Fruit fly (Drosophila melanogaster): ENCODE results near the gene CG17544.
A peak's percentile ranks its signal among the peaks of the same experiment; 100 is the strongest.

The CG17544 gene

DNA sequence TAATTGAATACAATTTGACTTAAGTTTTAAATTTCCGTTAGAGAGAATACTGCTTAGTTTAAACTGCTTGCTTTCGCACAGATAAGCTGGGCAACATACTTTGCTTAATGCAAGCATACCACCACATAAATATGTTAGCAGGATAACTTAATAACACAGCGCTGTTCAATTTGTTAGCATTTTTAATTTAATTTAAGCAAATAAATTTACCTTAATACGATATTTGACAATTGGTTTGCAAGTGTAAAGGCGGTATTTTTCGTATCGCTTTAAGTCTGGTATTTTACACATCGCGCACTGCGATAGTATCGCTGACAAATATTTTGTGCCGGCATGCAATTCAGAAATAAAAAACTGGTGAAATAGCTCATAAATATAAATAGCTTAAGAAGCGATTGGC, 32.0 kb upstream of the CG17544 start, which contains the start of gene RtcB (continued):
- TF ChIP-seq cwo (GFP tag; optimal IDR thresholded peaks at IDR 0.05) (no peak), Hr39 (optimal IDR thresholded peaks at IDR 0.05) (no peak), Tbp (GFP tag; optimal IDR thresholded peaks at IDR 0.05) (no peak), crp (GFP tag; optimal IDR thresholded peaks at IDR 0.05) (peak in 1 of 2 experiments; percentile 66), dysf (GFP tag; IDR thresholded peaks at IDR 0.05) (no peak), E2f2 (GFP tag; IDR thresholded peaks at IDR 0.05) (peak; percentile 74), sisA (GFP tag; IDR thresholded peaks at IDR 0.05) (peak; percentile 24; the same call in 1 of the 2 replicates), sens (GFP tag) (peak; percentile 38), Dbx (GFP tag; IDR thresholded peaks at IDR 0.05) (0 out of 3 replicates have a peak, but pooled peaks have one; percentile 33), Deaf1 (tag; optimal IDR thresholded peaks at IDR 0.05) (no peak), Dp (GFP tag; optimal IDR thresholded peaks at IDR 0.05) (peak; percentile 67), CG14860 (GFP tag; IDR thresholded peaks at IDR 0.05; ENCODE audit: partially characterized antibody) (peak; percentile 95), CG32532 (GFP tag; IDR thresholded peaks at IDR 0.05) (0 out of 2 replicates have a peak, but pooled peaks have one; percentile 21), Chrac-16 (GFP tag; optimal IDR thresholded peaks at IDR 0.05) (no peak), Myb (GFP tag; optimal IDR thresholded peaks at IDR 0.05) (peak; percentile 99), hkb (optimal IDR thresholded peaks at IDR 0.05) (peak; percentile 1), hkb (GFP tag; IDR thresholded peaks at IDR 0.05) (no peak), CG33557 (GFP tag; optimal IDR thresholded peaks at IDR 0.05) (no peak), Dek (tag; optimal IDR thresholded peaks at IDR 0.05) (peak; percentile 16), CG1024 (GFP tag; IDR thresholded peaks at IDR 0.05) (no peak), inv (GFP tag; IDR thresholded peaks at IDR 0.05; ENCODE audit: partially characterized antibody) (peak; percentile 96), CG7839 (tag; optimal IDR thresholded peaks at IDR 0.05) (peak; percentile 19), peb (GFP tag; IDR thresholded peaks at IDR 0.05) (no peak), sd (tag; optimal IDR thresholded peaks at IDR 0.05) (peak; percentile 71), ato (GFP tag; IDR thresholded peaks at IDR 0.05; ENCODE audit: partially characterized antibody) (peak; percentile 89), CG2116 (GFP tag; optimal IDR thresholded peaks at IDR 0.05) (peak; percentile 64), CG4617 (GFP tag; optimal IDR thresholded peaks at IDR 0.05; ENCODE audit: borderline replicate concordance) (peak; percentile 40), CG14965 (GFP tag; optimal IDR thresholded peaks at IDR 0.05; ENCODE audit: borderline replicate concordance) (no peak), Asciz (GFP tag; optimal IDR thresholded peaks at IDR 0.05) (no peak), vnd (GFP tag; IDR thresholded peaks at IDR 0.05; ENCODE audit: partially characterized antibody) (peak; percentile 97), Gug (GFP tag; IDR thresholded peaks at IDR 0.05) (no peak), exex (tag; optimal IDR thresholded peaks at IDR 0.05) (no peak), CG18262 (tag; optimal IDR thresholded peaks at IDR 0.05) (no peak), CG13123 (GFP tag; optimal IDR thresholded peaks at IDR 0.05) (no peak), repo (GFP tag; optimal IDR thresholded peaks at IDR 0.05) (no peak), CG14710 (tag; optimal IDR thresholded peaks at IDR 0.05) (peak; percentile 67), HmgD (GFP tag; optimal IDR thresholded peaks at IDR 0.05) (peak; percentile 51), CG1529 (GFP tag; optimal IDR thresholded peaks at IDR 0.05) (no peak), CG11247 (GFP tag; IDR thresholded peaks at IDR 0.05) (no peak), CG43689 (GFP tag; IDR thresholded peaks at IDR 0.05) (no peak), ind (GFP tag; optimal IDR thresholded peaks at IDR 0.05) (no peak), grau (tag; optimal IDR thresholded peaks at IDR 0.05) (peak; percentile 9), CG11085 (GFP tag; IDR thresholded peaks at IDR 0.05) (no peak), tna (GFP tag; IDR thresholded peaks at IDR 0.05; ENCODE audit: partially characterized antibody) (peak; percentile 91), CG2712 (tag; optimal IDR thresholded peaks at IDR 0.05) (peak; percentile 9), CG30403 (GFP tag; optimal IDR thresholded peaks at IDR 0.05) (no peak), cg (GFP tag; optimal IDR thresholded peaks at IDR 0.05) (peak; percentile 8), bbx (GFP tag; IDR thresholded peaks at IDR 0.05; ENCODE audit: partially characterized antibody) (peak; percentile 95), CG12155 (GFP tag; optimal IDR thresholded peaks at IDR 0.05) (no peak), Hmr (GFP tag; optimal IDR thresholded peaks at IDR 0.05) (peak; percentile 11), CG9797 (GFP tag; optimal IDR thresholded peaks at IDR 0.05) (peak; percentile 59)
